Fruit fly (Drosophila melanogaster) whole organism, embryonic: ENCODE results near the gene Lsm12a.

Experiments used
- Adf1 ChIP-seq: fragments of 200-800 bp; sonication (Bioruptor generic); IDR thresholded peaks from 2 replicates; pipeline ENCODE4 v1.3.6; 2022; ENCODE audit warnings: missing biosample characterization, missing genetic modification characterization
- BEAF-32 ChIP-seq: fragments of 200-800 bp; sonication (Bioruptor generic); optimal IDR thresholded peaks from 3 replicates; lab custom pipeline; 2017; ENCODE audit warnings: missing biosample characterization, missing genetic modification characterization, mild to moderate bottlenecking, moderate library complexity, missing genetic modification reagents
- Blimp-1 ChIP-seq: fragments of 200-800 bp; sonication (Bioruptor generic); optimal IDR thresholded peaks from 3 replicates; lab custom pipeline; 2018; ENCODE audit warnings: missing biosample characterization, missing genetic modification characterization, mild to moderate bottlenecking, moderate library complexity, missing genetic modification reagents
- CG1024 ChIP-seq: fragments of 200-800 bp; sonication (Bioruptor generic); IDR thresholded peaks from 2 replicates; pipeline ENCODE4 v1.3.6; 2022; ENCODE audit warnings: missing biosample characterization, missing genetic modification characterization
- CG10321 ChIP-seq: fragments of 200-800 bp; sonication (Bioruptor generic); IDR thresholded peaks from 2 replicates; pipeline ENCODE4 v1.3.6; 2022; ENCODE audit warnings: missing biosample characterization, missing genetic modification characterization
- CG10654 ChIP-seq: fragments of 200-800 bp; sonication (Bioruptor generic); optimal IDR thresholded peaks from 2 replicates; lab custom pipeline; 2016; ENCODE audit warnings: missing biosample characterization, missing genetic modification characterization
- CG11247 ChIP-seq: fragments of 200-800 bp; sonication (Bioruptor generic); IDR thresholded peaks from 2 replicates; pipeline ENCODE4 v1.3.6; 2022; ENCODE audit warnings: missing biosample characterization, missing genetic modification characterization
- CG12391 ChIP-seq: fragments of 200-800 bp; sonication (Bioruptor generic); optimal IDR thresholded peaks from 3 replicates; lab custom pipeline; 2018; ENCODE audit warnings: missing biosample characterization, mild to moderate bottlenecking, missing genetic modification characterization, moderate library complexity
- CG12659 ChIP-seq: fragments of 200-800 bp; sonication (Bioruptor generic); optimal IDR thresholded peaks from 3 replicates; lab custom pipeline; 2017; ENCODE audit warnings: mild to moderate bottlenecking, missing biosample characterization, missing genetic modification reagents, missing genetic modification characterization
- CG2889 ChIP-seq: fragments of 200-800 bp; sonication (Bioruptor generic); IDR thresholded peaks from 3 replicates; pipeline ENCODE4 v1.3.6; 2022; ENCODE audit warnings: missing biosample characterization, missing genetic modification characterization
- CG32772 ChIP-seq: fragments of 200-800 bp; sonication (Bioruptor generic); IDR thresholded peaks from 2 replicates; pipeline ENCODE4 v1.3.6; 2022; ENCODE audit warnings: missing biosample characterization, missing genetic modification characterization
- CG4328 ChIP-seq: fragments of 200-800 bp; sonication (Bioruptor generic); optimal IDR thresholded peaks from 3 replicates; lab custom pipeline; 2017; ENCODE audit warnings: missing biosample characterization, missing genetic modification reagents, missing genetic modification characterization
- CG6272 ChIP-seq: fragments of 200-800 bp; sonication (Bioruptor generic); IDR thresholded peaks from 2 replicates; pipeline ENCODE4 v1.3.6; 2022; ENCODE audit warnings: missing biosample characterization, missing genetic modification characterization
- CG8765 ChIP-seq: fragments of 200-800 bp; sonication (Bioruptor generic); IDR thresholded peaks from 2 replicates; pipeline ENCODE4 v1.3.6; 2022; ENCODE audit warnings: missing biosample characterization, missing genetic modification characterization
- CkIIα-i1 ChIP-seq: fragments of 200-800 bp; sonication (Bioruptor generic); IDR thresholded peaks from 2 replicates; pipeline ENCODE4 v1.3.6; 2022; ENCODE audit warnings: missing biosample characterization, missing genetic modification characterization
- Dip2 ChIP-seq: fragments of 200-800 bp; sonication (Bioruptor generic); IDR thresholded peaks from 2 replicates; pipeline ENCODE4 v1.3.6; 2022; ENCODE audit warnings: missing biosample characterization, missing genetic modification characterization
- Drgx ChIP-seq: fragments of 200-800 bp; sonication (Bioruptor generic); IDR thresholded peaks from 2 replicates; pipeline ENCODE4 v1.3.6; 2022; ENCODE audit warnings: missing biosample characterization, missing genetic modification characterization
- HLH54F ChIP-seq: fragments of 200-800 bp; sonication (Bioruptor generic); optimal IDR thresholded peaks from 3 replicates; lab custom pipeline; 2016; ENCODE audit warnings: missing biosample characterization, missing genetic modification characterization
- Lim3 ChIP-seq: fragments of 200-800 bp; sonication (Bioruptor generic); IDR thresholded peaks from 2 replicates; pipeline ENCODE4 v1.3.6; 2022; ENCODE audit warnings: missing biosample characterization, missing genetic modification characterization
- Med ChIP-seq: fragments of 200-800 bp; sonication (Bioruptor generic); peaks from one replicate; lab custom pipeline; 2016; ENCODE audit warnings: missing biosample characterization, missing genetic modification characterization, mild to moderate bottlenecking, inconsistent platforms, moderate library complexity
- Mes4 ChIP-seq: fragments of 200-800 bp; sonication (Bioruptor generic); optimal IDR thresholded peaks from 2 replicates; lab custom pipeline; 2016; ENCODE audit warnings: missing biosample characterization, missing genetic modification characterization
- Nf-YB ChIP-seq: fragments of 200-800 bp; sonication (Bioruptor generic); optimal IDR thresholded peaks from 3 replicates; lab custom pipeline; 2019; ENCODE audit warnings: missing biosample characterization, mild to moderate bottlenecking, missing genetic modification characterization, moderate library complexity
- Ravus ChIP-seq: fragments of 200-800 bp; sonication (Bioruptor generic); IDR thresholded peaks from 2 replicates; pipeline ENCODE4 v1.3.6; 2022; ENCODE audit warnings: missing biosample characterization, missing genetic modification characterization
- Sox102F ChIP-seq: fragments of 200-800 bp; sonication (Bioruptor generic); optimal IDR thresholded peaks from 2 replicates; lab custom pipeline; 2018; ENCODE audit warnings: missing biosample characterization, mild to moderate bottlenecking, missing genetic modification characterization, moderate library complexity
- Sry-δ ChIP-seq: fragments of 200-800 bp; sonication (Bioruptor generic); optimal IDR thresholded peaks from 2 replicates; lab custom pipeline; 2016; ENCODE audit warnings: missing biosample characterization, missing genetic modification characterization
- bab2 ChIP-seq: fragments of 200-800 bp; sonication (Bioruptor generic); optimal IDR thresholded peaks from 2 replicates; lab custom pipeline; 2016; ENCODE audit warnings: missing biosample characterization, missing genetic modification characterization
- bsh ChIP-seq, 2 experiments: fragments of 200-800 bp; sonication (Bioruptor generic); optimal IDR thresholded peaks; 2 replicates each; lab custom pipeline; 2017 to 2018; ENCODE audit warnings: mild to moderate bottlenecking in 2 of 2, missing biosample characterization in 2 of 2, missing genetic modification characterization in 2 of 2, moderate library complexity in 1 of 2
- cas ChIP-seq: fragments of 200-800 bp; sonication (Bioruptor generic); IDR thresholded peaks from 2 replicates; pipeline ENCODE4 v1.3.6; 2022; ENCODE audit warnings: missing biosample characterization, missing genetic modification characterization
- chinmo ChIP-seq: fragments of 200-800 bp; sonication (Bioruptor generic); IDR thresholded peaks from 4 replicates; pipeline ENCODE4 v1.3.6; 2022; ENCODE audit warnings: missing biosample characterization, missing genetic modification characterization; ENCODE audit not compliant: partially characterized antibody
- croc ChIP-seq: fragments of 200-800 bp; sonication (Bioruptor generic); conservative IDR thresholded peaks from 3 replicates; pipeline ENCODE4 v1.3.6; 2022; ENCODE audit warnings: missing biosample characterization, missing genetic modification characterization
- disco-r ChIP-seq: fragments of 200-800 bp; sonication (Bioruptor generic); optimal IDR thresholded peaks from 2 replicates; lab custom pipeline; 2016; ENCODE audit warnings: missing biosample characterization, missing genetic modification characterization
- dm ChIP-seq: fragments of 200-800 bp; sonication (Bioruptor generic); optimal IDR thresholded peaks from 3 replicates; lab custom pipeline; 2016; ENCODE audit warnings: missing biosample characterization, missing genetic modification characterization
- dmrt99B ChIP-seq: fragments of 200-800 bp; sonication (Bioruptor generic); optimal IDR thresholded peaks from 2 replicates; lab custom pipeline; 2018; ENCODE audit warnings: missing biosample characterization, mild to moderate bottlenecking, missing genetic modification characterization, moderate library complexity
- ewg ChIP-seq: fragments of 200-800 bp; sonication (Bioruptor generic); optimal IDR thresholded peaks from 3 replicates; lab custom pipeline; 2017; ENCODE audit warnings: mild to moderate bottlenecking, missing biosample characterization, missing genetic modification reagents, missing genetic modification characterization
- eyg ChIP-seq: fragments of 200-800 bp; sonication (Bioruptor generic); optimal IDR thresholded peaks from 3 replicates; lab custom pipeline; 2016; ENCODE audit warnings: missing biosample characterization, missing genetic modification characterization
- gem ChIP-seq: fragments of 200-800 bp; sonication (Bioruptor generic); optimal IDR thresholded peaks from 2 replicates; lab custom pipeline; 2019; ENCODE audit warnings: missing biosample characterization, mild to moderate bottlenecking, missing genetic modification characterization, moderate library complexity
- grau ChIP-seq: fragments of 200-800 bp; optimal IDR thresholded peaks from 3 replicates; lab custom pipeline; 2019; ENCODE audit warnings: missing biosample characterization, mild to moderate bottlenecking, missing genetic modification characterization, moderate library complexity
- hbn ChIP-seq: fragments of 200-800 bp; sonication (Bioruptor generic); IDR thresholded peaks from 2 replicates; pipeline ENCODE4 v1.3.6; 2022; ENCODE audit warnings: missing biosample characterization, missing genetic modification characterization; ENCODE audit not compliant: partially characterized antibody
- lola ChIP-seq, 3 experiments: fragments of >200 bp in 2 of 3; fragments of 200-800 bp in 1 of 3; sonication (Bioruptor generic) in 1 of 3; optimal IDR thresholded peaks; 2 replicates each; lab custom pipeline; 2017 to 2019; ENCODE audit warnings: missing biosample characterization in 3 of 3, missing genetic modification characterization in 3 of 3, mild to moderate bottlenecking in 1 of 3, moderate library complexity in 1 of 3
- pan ChIP-seq, 4 experiments: fragments of >200 bp in 3 of 4; fragments of 200-800 bp in 1 of 4; sonication (Bioruptor generic) in 1 of 4; optimal IDR thresholded peaks in 3 of 4; IDR thresholded peaks in 1 of 4; 2 replicates each; pipeline versions ENCODE4 v1.3.6 to Lab custom; 2017 to 2022; ENCODE audit warnings: missing biosample characterization in 2 of 4, missing genetic modification characterization in 2 of 4, mixed read lengths in 1 of 4
- pb ChIP-seq: fragments of 200-800 bp; sonication (Bioruptor generic); optimal IDR thresholded peaks from 3 replicates; lab custom pipeline; 2016; ENCODE audit warnings: missing biosample characterization, missing genetic modification characterization
- pita ChIP-seq: fragments of 200-800 bp; sonication (Bioruptor generic); optimal IDR thresholded peaks from 2 replicates; lab custom pipeline; 2017; ENCODE audit warnings: missing biosample characterization, mild to moderate bottlenecking, missing genetic modification characterization
- pzg ChIP-seq: fragments of 200-800 bp; sonication (Bioruptor generic); optimal IDR thresholded peaks from 3 replicates; lab custom pipeline; 2018; ENCODE audit warnings: missing biosample characterization, mild to moderate bottlenecking, missing genetic modification characterization, moderate library complexity
- row ChIP-seq: fragments of 200-800 bp; sonication (Bioruptor generic); IDR thresholded peaks from 3 replicates; pipeline ENCODE4 v1.3.6; 2022; ENCODE audit warnings: missing biosample characterization, missing genetic modification characterization
- shn ChIP-seq: fragments of 200-800 bp; sonication (Bioruptor generic); optimal IDR thresholded peaks from 3 replicates; lab custom pipeline; 2016; ENCODE audit warnings: missing biosample characterization, missing genetic modification characterization
- tna ChIP-seq: fragments of 200-800 bp; sonication (Bioruptor generic); IDR thresholded peaks from 2 replicates; pipeline ENCODE4 v1.3.6; 2022; ENCODE audit warnings: missing biosample characterization, missing genetic modification characterization; ENCODE audit not compliant: partially characterized antibody
- ttk ChIP-seq: fragments of 200-800 bp; sonication (Bioruptor generic); IDR thresholded peaks from 2 replicates; pipeline ENCODE4 v2.1.2; 2022; ENCODE audit warnings: missing biosample characterization, missing genetic modification characterization
- twi ChIP-seq: fragments of 200-800 bp; optimal IDR thresholded peaks from 2 replicates; lab custom pipeline; 2019; ENCODE audit warnings: missing biosample characterization, mild to moderate bottlenecking, missing genetic modification characterization, moderate library complexity
- wor ChIP-seq: fragments of 200-800 bp; sonication (Bioruptor generic); IDR thresholded peaks from 2 replicates; pipeline ENCODE4 v1.3.6; 2022; ENCODE audit warnings: missing biosample characterization, missing genetic modification characterization

Gene Lsm12a

DNA sequence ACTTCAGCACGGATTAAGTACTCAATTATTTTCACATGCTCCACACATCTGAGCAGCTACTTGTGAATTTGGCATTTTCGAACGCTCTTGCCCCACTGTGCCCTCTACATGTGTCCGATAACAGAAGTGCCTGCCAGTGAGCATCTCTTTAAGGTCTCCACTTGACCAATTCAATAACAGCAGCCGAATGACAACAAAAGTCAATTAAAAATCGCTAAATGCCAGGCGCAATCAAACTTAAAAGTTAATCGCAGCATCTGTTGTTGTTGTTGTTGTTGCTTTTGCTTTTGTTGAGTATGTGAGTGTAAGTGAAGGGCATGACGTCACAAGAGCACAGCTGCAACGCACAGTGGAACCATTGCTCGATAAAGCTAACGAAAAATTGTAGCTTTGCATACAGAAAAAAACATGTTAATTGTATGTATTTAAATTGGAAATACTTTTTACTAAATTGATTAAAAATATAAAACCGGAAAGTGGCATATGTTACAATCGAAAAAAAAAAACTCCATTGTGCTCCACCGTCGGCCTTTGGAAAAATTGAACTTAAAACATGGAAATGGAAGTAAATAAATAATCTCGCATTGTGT lies 3.5 kb upstream of the Lsm12a start (continued):
- TF ChIP-seq Blimp-1, result peak; percentile 29
- TF ChIP-seq Dip2, result no peak
- no peak for TF ChIP-seq Nf-YB (GFP tag; lab: Kevin White, UChicago)
- no peak for TF ChIP-seq dm
- peak; percentile 18 for TF ChIP-seq HLH54F (GFP tag; lab: Kevin White, UChicago)
- peak; percentile 23 for TF ChIP-seq Sox102F (GFP tag; lab: Kevin White, UChicago)
- TF ChIP-seq CG8765 (GFP tag; lab: Robert Waterston, UW), result no peak
- 0 out of 2 replicates have a peak, but pooled peaks have one; percentile 20 for TF ChIP-seq CG11247 (GFP tag; lab: Robert Waterston, UW)
- TF ChIP-seq Sry-δ (GFP tag; lab: Kevin White, UChicago), result no peak
- TF ChIP-seq CG2889, result no peak
- no peak for TF ChIP-seq dmrt99B (tag; lab: Kevin White, UChicago)
- TF ChIP-seq Ravus (GFP tag; lab: Robert Waterston, UW), result peak; percentile 11; the same call in 1 of the 2 replicates
- no peak for TF ChIP-seq lola (GFP tag; optimal IDR thresholded peaks at IDR 0.05; lab: Kevin White, UChicago)
- no peak for TF ChIP-seq pan (optimal IDR thresholded peaks at IDR 0.05; lab: Kevin White, UChicago)
- peak in 1 of 2 experiments; percentile 68 for TF ChIP-seq pan (GFP tag; optimal IDR thresholded peaks at IDR 0.05 in 1 of 2, IDR thresholded peaks at IDR 0.05 in 1 of 2)
- TF ChIP-seq pita (GFP tag; lab: Kevin White, UChicago), result no peak
- TF ChIP-seq cas (GFP tag; lab: Robert Waterston, UW), result no peak
- 0 out of 2 replicates have a peak, but pooled peaks have one; percentile 3 for TF ChIP-seq CG1024
- peak; percentile 36 for TF ChIP-seq CG12391 (tag; lab: Kevin White, UChicago)
- no peak for TF ChIP-seq twi (tag; lab: Kevin White, UChicago)
- TF ChIP-seq pb, result no peak
- TF ChIP-seq Adf1 (GFP tag; lab: Robert Waterston, UW), result no peak
- TF ChIP-seq gem (tag; lab: Kevin White, UChicago), result peak; percentile 56
- TF ChIP-seq CG10321 (GFP tag; lab: Robert Waterston, UW), result no peak
- TF ChIP-seq Lim3 (GFP tag; lab: Robert Waterston, UW), result no peak
- TF ChIP-seq croc (GFP tag; lab: Robert Waterston, UW), result no peak
- TF ChIP-seq CkIIα-i1 (GFP tag; lab: Robert Waterston, UW), result no peak
- TF ChIP-seq ttk (GFP tag; lab: Robert Waterston, UW), result no peak; the same call in 1 of the 2 replicates
- TF ChIP-seq tna, result no peak
- peak; percentile 46 for TF ChIP-seq CG32772 (GFP tag; lab: Robert Waterston, UW)
- TF ChIP-seq CG10654, result no peak
- TF ChIP-seq Mes4 (GFP tag; lab: Kevin White, UChicago), result no peak
- peak; percentile 38 for TF ChIP-seq grau (tag; lab: Kevin White, UChicago)
- TF ChIP-seq disco-r, result no peak
- TF ChIP-seq BEAF-32 (GFP tag; lab: Kevin White, UChicago), result no peak
- TF ChIP-seq CG4328 (GFP tag; lab: Kevin White, UChicago), result no peak
- peak in 1 of 2 experiments; percentile 39 for TF ChIP-seq bsh (GFP tag; optimal IDR thresholded peaks at IDR 0.05; lab: Kevin White, UChicago)
- TF ChIP-seq ewg (GFP tag; lab: Kevin White, UChicago), result no peak
- no peak for TF ChIP-seq shn (GFP tag; lab: Kevin White, UChicago)
- no peak; the same call in none of the 2 replicates for TF ChIP-seq Drgx
- peak; percentile 25; the same call in 1 of the 2 replicates for TF ChIP-seq hbn (GFP tag; lab: Robert Waterston, UW)
- no peak for TF ChIP-seq CG6272 (GFP tag; lab: Robert Waterston, UW)
- no peak for TF ChIP-seq chinmo (GFP tag; lab: Robert Waterston, UW)
- TF ChIP-seq wor (GFP tag; lab: Robert Waterston, UW), result peak; percentile 11; the same call in 1 of the 2 replicates
- TF ChIP-seq row (GFP tag; lab: Robert Waterston, UW), result peak; percentile 69
- TF ChIP-seq pzg (GFP tag; lab: Kevin White, UChicago), result no peak
- TF ChIP-seq bab2 (GFP tag; lab: Kevin White, UChicago), result no peak
- TF ChIP-seq eyg (GFP tag; lab: Kevin White, UChicago), result no peak
- TF ChIP-seq Med (GFP tag; lab: Kevin White, UChicago), result peak; percentile 82
- TF ChIP-seq CG12659 (GFP tag; lab: Kevin White, UChicago), result no peak
